Worm (Caenorhabditis elegans): ENCODE data around the gene B0001.3.

DNA sequence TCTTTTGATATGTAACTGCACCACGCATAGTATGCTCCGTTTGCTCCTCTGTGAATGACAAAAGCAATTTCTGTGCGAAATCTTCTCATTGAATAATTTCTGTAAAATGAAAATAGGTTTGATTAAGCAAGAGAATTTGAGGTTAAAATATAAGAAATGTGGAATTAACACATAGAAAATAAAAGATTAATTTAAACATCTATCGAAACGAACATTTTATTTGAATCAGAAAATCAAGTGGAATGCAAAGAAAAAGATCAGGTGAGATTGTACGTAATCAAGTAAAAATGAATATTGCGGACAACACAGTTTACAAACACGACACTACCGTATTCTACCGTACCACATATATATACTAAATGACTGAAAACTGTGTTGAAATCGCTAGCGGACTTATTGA is 4.6 kb downstream of the B0001.3 start, which contains the start of gene B0001.8:
- TF ChIP-seq pha-4 (tag; optimal IDR thresholded peaks at IDR 0.05) (no peak), unc-39 (tag; optimal IDR thresholded peaks at IDR 0.05) (no peak), unc-62 (GFP tag; optimal IDR thresholded peaks at IDR 0.05) (no peak), mep-1 (tag; optimal IDR thresholded peaks at IDR 0.05) (no peak), ceh-83 (GFP tag; optimal IDR thresholded peaks at IDR 0.05) (no peak), nhr-12 (tag; optimal IDR thresholded peaks at IDR 0.05) (no peak), elt-3 (tag; optimal IDR thresholded peaks at IDR 0.05) (no peak), nhr-28 (tag; optimal IDR thresholded peaks at IDR 0.05) (no peak), ztf-11 (tag; optimal IDR thresholded peaks at IDR 0.05) (no peak), M03D4.4 (tag; optimal IDR thresholded peaks at IDR 0.05) (no peak), lin-13 (tag; optimal IDR thresholded peaks at IDR 0.05) (no peak), lsy-2 (tag; optimal IDR thresholded peaks at IDR 0.05) (no peak), drap-1 (GFP tag; optimal IDR thresholded peaks at IDR 0.05) (no peak)

All from whole organism, mixed stage, embryonic.